Worm (Caenorhabditis elegans) whole organism, L1 larva: ENCODE results near the gene F13H6.5.

Experiments
- C34B4.2 ChIP-seq: sonication (generic microtip); optimal IDR thresholded peaks from 2 replicates; lab custom pipeline; 2017; ENCODE audit warnings: mild to moderate bottlenecking, missing genetic modification characterization, missing compliant biosample characterization
- F16B12.6 ChIP-seq: fragments of 150-350 bp; optimal IDR thresholded peaks from 2 replicates; lab custom pipeline; 2014; ENCODE audit warnings: missing biosample characterization, missing genetic modification characterization
- Y116A8C.19 ChIP-seq: sonication (generic microtip); optimal IDR thresholded peaks from 2 replicates; lab custom pipeline; 2016; ENCODE audit warnings: missing compliant biosample characterization, missing genetic modification characterization, borderline replicate concordance
- aha-1 ChIP-seq: fragments of 150-350 bp; optimal IDR thresholded peaks from 2 replicates; lab custom pipeline; 2014; ENCODE audit warnings: missing biosample characterization, missing genetic modification characterization
- aly-2 ChIP-seq: fragments of 150-350 bp; optimal IDR thresholded peaks from 2 replicates; lab custom pipeline; 2014; ENCODE audit warnings: missing biosample characterization, missing genetic modification characterization
- ama-1 ChIP-seq: fragments of 150-350 bp; optimal IDR thresholded peaks from 2 replicates; lab custom pipeline; 2014
- blmp-1 ChIP-seq: fragments of 150-350 bp; optimal IDR thresholded peaks from 2 replicates; lab custom pipeline; 2014; ENCODE audit warnings: missing biosample characterization, missing genetic modification characterization
- ceh-63 ChIP-seq: fragments of 200-800 bp; sonication (Bioruptor generic); optimal IDR thresholded peaks from 2 replicates; lab custom pipeline; 2018; ENCODE audit warnings: mild to moderate bottlenecking, missing genetic modification characterization, missing compliant biosample characterization
- ceh-8 ChIP-seq: fragments of 200-800 bp; sonication (Bioruptor generic); optimal IDR thresholded peaks from 2 replicates; lab custom pipeline; 2018; ENCODE audit warnings: mild to moderate bottlenecking, missing genetic modification characterization, moderate library complexity, missing compliant biosample characterization
- ceh-88 ChIP-seq: fragments of 200-800 bp; sonication (Bioruptor generic); IDR thresholded peaks from 2 replicates; pipeline ENCODE4 v1.3.6; 2022; ENCODE audit warnings: missing genetic modification characterization, missing compliant biosample characterization
- ces-1 ChIP-seq: fragments of 150-350 bp; optimal IDR thresholded peaks from 2 replicates; lab custom pipeline; 2014; ENCODE audit warnings: missing biosample characterization, missing genetic modification reagents, missing genetic modification characterization
- dpl-1 ChIP-seq, 3 experiments: fragments of 150-350 bp in 2 of 3; sonication (generic microtip) in 1 of 3; optimal IDR thresholded peaks; 2 replicates each; lab custom pipeline; 2014 to 2017; ENCODE audit warnings: missing biosample characterization in 3 of 3, missing genetic modification characterization in 3 of 3, missing genetic modification reagents in 3 of 3
- egl-13 ChIP-seq: sonication (generic microtip); optimal IDR thresholded peaks from 2 replicates; lab custom pipeline; 2016; ENCODE audit warnings: missing genotype, missing genetic modification reagents, missing genetic modification characterization, missing compliant biosample characterization
- egl-27 ChIP-seq, 2 experiments: fragments of 150-350 bp in 1 of 2; sonication (generic microtip); optimal IDR thresholded peaks; 3 replicates each; lab custom pipeline; 2017 to 2018; ENCODE audit warnings: missing biosample characterization in 2 of 2, missing genetic modification characterization in 2 of 2, missing genetic modification reagents in 2 of 2
- elt-3 ChIP-seq, 6 experiments: fragments of 150-350 bp in 1 of 6; sonication (generic microtip); optimal IDR thresholded peaks; 2 replicates each; lab custom pipeline; 2017 to 2018; ENCODE audit warnings: missing biosample characterization in 6 of 6, missing genetic modification characterization in 6 of 6, inconsistent platforms in 1 of 6
- fkh-10 ChIP-seq: sonication (generic microtip); optimal IDR thresholded peaks from 2 replicates; lab custom pipeline; 2017; ENCODE audit warnings: missing biosample characterization, missing genetic modification reagents, missing genetic modification characterization
- fkh-4 ChIP-seq: sonication (generic microtip); optimal IDR thresholded peaks from 2 replicates; lab custom pipeline; 2016; ENCODE audit warnings: missing compliant biosample characterization, missing genetic modification characterization, borderline replicate concordance
- fos-1 ChIP-seq: fragments of 150-350 bp; optimal IDR thresholded peaks from 2 replicates; lab custom pipeline; 2014; ENCODE audit warnings: missing biosample characterization, missing genetic modification characterization
- grh-1 ChIP-seq: fragments of 200-800 bp; sonication (Bioruptor generic); IDR thresholded peaks from 2 replicates; pipeline ENCODE4 v1.3.6; 2022; ENCODE audit warnings: missing genetic modification reagents, missing genetic modification characterization, missing compliant biosample characterization
- hlh-17 ChIP-seq: fragments of 200-800 bp; sonication (Bioruptor generic); optimal IDR thresholded peaks from 2 replicates; lab custom pipeline; 2018; ENCODE audit warnings: missing genetic modification characterization, mild to moderate bottlenecking, missing compliant biosample characterization, moderate library complexity, borderline replicate concordance
- hpl-2 ChIP-seq: fragments of 150-350 bp; optimal IDR thresholded peaks from 2 replicates; lab custom pipeline; 2014; ENCODE audit warnings: missing biosample characterization, missing genetic modification reagents, missing genetic modification characterization
- irx-1 ChIP-seq: sonication (generic microtip); optimal IDR thresholded peaks from 2 replicates; lab custom pipeline; 2016; ENCODE audit warnings: missing genetic modification characterization, missing compliant biosample characterization
- jun-1 ChIP-seq: fragments of 150-350 bp; optimal IDR thresholded peaks from 2 replicates; lab custom pipeline; 2014; ENCODE audit warnings: missing biosample characterization, missing genetic modification reagents, missing genetic modification characterization
- lin-13 ChIP-seq: fragments of 150-350 bp; optimal IDR thresholded peaks from 2 replicates; lab custom pipeline; 2014; ENCODE audit warnings: missing biosample characterization, missing genetic modification reagents, missing genetic modification characterization
- lin-14 ChIP-seq: fragments of 200-800 bp; sonication (Bioruptor generic); optimal IDR thresholded peaks from 2 replicates; lab custom pipeline; 2018; ENCODE audit warnings: mild to moderate bottlenecking, missing genetic modification characterization, moderate library complexity, missing compliant biosample characterization
- lin-35 ChIP-seq, 2 experiments: fragments of 150-350 bp; optimal IDR thresholded peaks; 2 replicates each; lab custom pipeline; 2014; ENCODE audit warnings: missing biosample characterization in 2 of 2, missing genetic modification characterization in 2 of 2, missing genetic modification reagents in 2 of 2
- lsy-2 ChIP-seq, 2 experiments: fragments of 150-350 bp; optimal IDR thresholded peaks; 2 replicates each; lab custom pipeline; 2014; ENCODE audit warnings: missing biosample characterization in 2 of 2, missing genetic modification characterization in 2 of 2
- mdl-1 ChIP-seq, 2 experiments: fragments of 150-350 bp; optimal IDR thresholded peaks; 2 replicates each; lab custom pipeline; 2014 to 2017; ENCODE audit warnings: missing biosample characterization in 2 of 2, missing genetic modification characterization in 2 of 2, inconsistent platforms in 1 of 2
- mep-1 ChIP-seq: fragments of 150-350 bp; optimal IDR thresholded peaks from 2 replicates; lab custom pipeline; 2014; ENCODE audit warnings: missing biosample characterization, missing genetic modification characterization
- nhr-20 ChIP-seq: sonication (generic microtip); optimal IDR thresholded peaks from 2 replicates; lab custom pipeline; 2016; ENCODE audit warnings: mild to moderate bottlenecking, missing genetic modification characterization, missing compliant biosample characterization
- nhr-71 ChIP-seq: sonication (generic microtip); optimal IDR thresholded peaks from 2 replicates; lab custom pipeline; 2016; ENCODE audit warnings: mild to moderate bottlenecking, missing genetic modification characterization, moderate library complexity, missing compliant biosample characterization
- nhr-85 ChIP-seq: sonication (generic microtip); peaks from one replicate; lab custom pipeline; 2016; ENCODE audit warnings: missing genetic modification characterization, inconsistent platforms, missing compliant biosample characterization
- rnt-1 ChIP-seq: sonication (generic microtip); optimal IDR thresholded peaks from 2 replicates; lab custom pipeline; 2016; ENCODE audit warnings: mild to moderate bottlenecking, missing genetic modification characterization, moderate library complexity, missing compliant biosample characterization
- skn-1 ChIP-seq: fragments of 150-350 bp; optimal IDR thresholded peaks from 2 replicates; lab custom pipeline; 2014; ENCODE audit warnings: missing biosample characterization, missing genetic modification characterization
- snpc-4 ChIP-seq: fragments of 150-350 bp; optimal IDR thresholded peaks from 2 replicates; lab custom pipeline; 2014; ENCODE audit warnings: missing biosample characterization, missing genetic modification characterization
- snu-23 ChIP-seq: sonication (generic microtip); optimal IDR thresholded peaks from 2 replicates; lab custom pipeline; 2016; ENCODE audit warnings: missing genetic modification characterization, missing compliant biosample characterization
- sup-37 ChIP-seq: fragments of 200-800 bp; sonication (Bioruptor generic); optimal IDR thresholded peaks from 2 replicates; lab custom pipeline; 2018; ENCODE audit warnings: mild to moderate bottlenecking, missing genetic modification characterization, missing compliant biosample characterization
- swsn-7 ChIP-seq: sonication (generic microtip); optimal IDR thresholded peaks from 2 replicates; lab custom pipeline; 2016; ENCODE audit warnings: missing genetic modification characterization, missing compliant biosample characterization
- tlp-1 ChIP-seq: fragments of 150-350 bp; optimal IDR thresholded peaks from 2 replicates; lab custom pipeline; 2014; ENCODE audit warnings: missing biosample characterization, missing genetic modification characterization
- vab-15 ChIP-seq: sonication (generic microtip); optimal IDR thresholded peaks from 2 replicates; lab custom pipeline; 2017; ENCODE audit warnings: missing genotype, mild to moderate bottlenecking, missing genetic modification characterization, missing compliant biosample characterization
- ztf-11 ChIP-seq, 2 experiments: sonication (generic microtip); optimal IDR thresholded peaks; 2 replicates each; lab custom pipeline; 2016 to 2017; ENCODE audit warnings: missing genetic modification characterization in 2 of 2, missing biosample characterization in 1 of 2, missing compliant biosample characterization in 1 of 2
- ztf-4 ChIP-seq: fragments of 150-350 bp; optimal IDR thresholded peaks from 2 replicates; lab custom pipeline; 2014; ENCODE audit warnings: missing biosample characterization, missing genetic modification characterization

Gene F13H6.5

ce11 chrV:6390163-6390562, 15.4 kb upstream of the F13H6.5 start, which contains the start of gene F57F4.1:
TSS of gene F57F4.1 (plus strand) at chrV:6390463.
- TF ChIP-seq egl-13 (tag; lab: Kevin White, UChicago), result no peak
- no peak for TF ChIP-seq lin-13 (GFP tag; lab: Kevin White, UChicago)
- no peak for TF ChIP-seq mdl-1 (tag; optimal IDR thresholded peaks at IDR 0.05; lab: Kevin White, UChicago)
- TF ChIP-seq ztf-11 (tag; optimal IDR thresholded peaks at IDR 0.05; lab: Kevin White, UChicago), result no peak

DNA sequence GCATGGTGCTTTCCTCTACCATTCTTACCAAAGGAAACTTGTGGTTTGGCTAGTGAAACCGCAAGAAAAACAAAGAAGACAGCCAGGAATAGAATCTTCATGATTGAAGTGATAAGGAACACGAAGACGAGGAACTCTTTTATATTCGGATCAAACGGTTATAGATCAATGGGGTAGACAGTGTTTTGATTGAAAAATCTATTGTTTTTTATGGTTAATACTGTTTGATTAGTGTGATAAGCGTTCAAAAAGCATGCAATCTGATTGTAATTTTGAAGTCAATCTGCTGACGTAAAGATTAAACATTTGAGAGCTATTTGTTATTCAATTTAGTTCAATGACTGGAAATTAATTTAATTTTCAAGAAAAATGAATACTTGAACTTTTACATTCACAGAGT, 14.9 kb upstream of the F13H6.5 start, which contains the start of gene F57F4.2:
Gene F57F4.2 (minus strand): TSS at position 101 of the 400 bp plus-strand sequence.
- TF ChIP-seq tlp-1 (tag; lab: Kevin White, UChicago), result no peak
- no peak for TF ChIP-seq lsy-2 (tag; optimal IDR thresholded peaks at IDR 0.05; lab: Kevin White, UChicago)
- TF ChIP-seq ceh-63 (GFP tag; lab: Kevin White, UChicago), result no peak
- no peak for TF ChIP-seq rnt-1 (tag; lab: Kevin White, UChicago)
- TF ChIP-seq aha-1 (tag; lab: Kevin White, UChicago), result no peak
- TF ChIP-seq irx-1 (tag; lab: Kevin White, UChicago), result no peak
- TF ChIP-seq ama-1 (lab: Kevin White, UChicago), result no peak
- no peak for TF ChIP-seq egl-27 (tag; optimal IDR thresholded peaks at IDR 0.05; lab: Kevin White, UChicago)
- TF ChIP-seq ceh-88, result no peak
- TF ChIP-seq blmp-1 (tag; lab: Kevin White, UChicago), result no peak
- no peak for TF ChIP-seq dpl-1 (GFP tag; optimal IDR thresholded peaks at IDR 0.05; lab: Kevin White, UChicago)
- no peak for TF ChIP-seq fkh-4
- no peak for TF ChIP-seq fkh-10 (GFP tag; lab: Kevin White, UChicago)
- TF ChIP-seq, all 84 proteins: peak for 0

DNA sequence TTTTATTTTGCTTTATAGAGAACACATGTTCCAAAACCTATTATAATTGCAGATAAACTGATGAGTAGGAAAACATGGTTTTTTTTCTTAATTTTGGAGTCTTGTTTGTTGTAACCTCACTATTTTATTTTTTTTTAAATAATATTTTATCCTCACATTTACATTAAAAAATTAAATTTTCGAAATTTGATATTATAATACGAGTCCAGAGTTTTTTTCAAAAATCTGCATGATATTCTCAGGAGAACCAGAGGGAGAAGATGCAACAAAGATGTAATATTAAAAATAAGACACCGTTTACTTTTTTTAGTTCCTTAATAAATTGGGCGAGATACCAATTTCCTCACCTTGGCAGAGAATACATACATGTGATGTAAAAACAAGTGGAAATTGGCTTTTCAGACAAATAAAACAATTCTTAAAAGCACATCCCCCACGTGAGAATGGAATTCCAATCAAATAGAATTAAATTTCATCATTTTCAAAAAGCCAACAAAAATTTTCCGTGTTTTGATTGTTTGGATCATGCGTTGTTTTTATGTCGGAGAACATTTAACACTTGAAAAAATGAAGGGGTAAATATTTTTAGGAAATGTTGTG, 11.0 kb upstream of the F13H6.5 start:
- TF ChIP-seq hpl-2 (GFP tag; lab: Kevin White, UChicago), result no peak
- no peak for TF ChIP-seq hlh-17 (GFP tag; lab: Kevin White, UChicago)
- no peak for TF ChIP-seq F16B12.6 (tag; lab: Kevin White, UChicago)
- no peak for TF ChIP-seq vab-15
- TF ChIP-seq ceh-8 (GFP tag; lab: Kevin White, UChicago), result no peak
- TF ChIP-seq ztf-11 (tag; optimal IDR thresholded peaks at IDR 0.05; lab: Kevin White, UChicago), result no peak
- no peak for TF ChIP-seq C34B4.2 (tag; lab: Kevin White, UChicago)
- no peak for TF ChIP-seq dpl-1 (GFP tag; optimal IDR thresholded peaks at IDR 0.05; lab: Kevin White, UChicago)
- no peak for TF ChIP-seq sup-37
- TF ChIP-seq fos-1 (tag; lab: Kevin White, UChicago), result no peak
- no peak for TF ChIP-seq tlp-1 (tag; lab: Kevin White, UChicago)
- no peak for TF ChIP-seq swsn-7
- no peak for TF ChIP-seq irx-1 (tag; lab: Kevin White, UChicago)
- no peak for TF ChIP-seq nhr-71
- no peak for TF ChIP-seq grh-1 (GFP tag; lab: Robert Waterston, UW)
- TF ChIP-seq snpc-4 (tag; lab: Kevin White, UChicago), result no peak
- TF ChIP-seq skn-1, result no peak

DNA sequence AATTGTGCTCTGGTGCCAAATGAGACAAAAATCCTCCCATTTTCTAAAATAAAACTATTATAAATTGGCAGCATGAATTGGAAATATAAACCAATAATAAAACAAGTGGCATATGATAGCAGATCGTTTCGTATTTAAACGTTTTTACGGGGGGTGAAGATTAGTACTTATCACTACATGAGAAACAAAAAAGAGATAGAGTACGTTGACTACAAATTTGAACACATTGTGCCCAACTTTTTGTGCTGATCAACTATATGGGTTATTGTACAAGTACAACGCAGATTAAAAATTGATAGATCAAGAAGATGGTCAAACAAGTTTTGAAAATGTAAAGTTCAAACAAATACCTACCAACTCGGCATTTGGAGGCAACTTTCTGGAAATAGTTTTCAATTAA, 6.2 kb downstream of the F13H6.5 start:
- TF ChIP-seq nhr-20 (tag; lab: Kevin White, UChicago) (peak; percentile 14), jun-1 (no peak)
- TF ChIP-seq, all 84 proteins: peak for 1

DNA sequence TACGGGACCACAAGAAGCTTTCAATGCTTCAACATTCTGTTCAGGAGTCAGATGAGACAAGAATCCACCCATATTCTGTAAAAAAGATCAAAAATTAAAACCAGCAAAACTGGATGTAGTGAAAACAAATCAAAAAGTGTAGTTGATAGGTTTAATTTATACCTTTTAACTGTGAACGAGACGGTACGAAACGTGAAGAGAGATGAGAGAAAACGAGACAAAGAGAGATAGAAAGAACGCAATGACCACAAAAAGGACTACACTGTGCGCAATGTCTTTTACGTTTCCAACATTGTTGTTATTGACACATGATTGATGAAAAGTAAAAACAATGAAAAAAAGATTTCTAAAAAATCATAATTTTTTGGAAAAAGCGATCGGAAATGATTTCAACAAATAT, 9.1 kb downstream of the F13H6.5 start, which contains the start of gene cest-33:
Gene cest-33 (minus strand): TSS at position 75 of the 400 bp plus-strand sequence.
- no peak for TF ChIP-seq aly-2 (tag; lab: Kevin White, UChicago)
- TF ChIP-seq ces-1, result no peak
- peak; percentile 24 for TF ChIP-seq nhr-71
- TF ChIP-seq mep-1 (tag; lab: Kevin White, UChicago), result peak; percentile 31
- peak in 1 of 3 experiments; percentile 0 for TF ChIP-seq dpl-1 (GFP tag; optimal IDR thresholded peaks at IDR 0.05; lab: Kevin White, UChicago)
- no peak for TF ChIP-seq Y116A8C.19
- TF ChIP-seq ztf-4 (tag; lab: Kevin White, UChicago), result no peak
- no peak for TF ChIP-seq jun-1
- TF ChIP-seq elt-3 (tag; optimal IDR thresholded peaks at IDR 0.05; lab: Kevin White, UChicago), result peak in 3 of 6 experiments; percentile 10 to 65 (median 27)
- peak; percentile 41 for TF ChIP-seq snu-23 (GFP tag; lab: Kevin White, UChicago)
- no peak for TF ChIP-seq egl-27 (tag; optimal IDR thresholded peaks at IDR 0.05; lab: Kevin White, UChicago)
- TF ChIP-seq lin-14 (GFP tag; lab: Kevin White, UChicago), result peak; percentile 54
- peak in 1 of 2 experiments; percentile 15 for TF ChIP-seq lin-35 (GFP tag; optimal IDR thresholded peaks at IDR 0.05; lab: Kevin White, UChicago)
- TF ChIP-seq nhr-85, result peak; percentile 77
- TF ChIP-seq nhr-20 (tag; lab: Kevin White, UChicago), result peak; percentile 74
- TF ChIP-seq blmp-1 (tag; lab: Kevin White, UChicago), result peak; percentile 90
